Fruit fly (Drosophila melanogaster) whole organism, prepupa: ENCODE measurements around the gene GlyRS.

Experiments used
- Sox102F ChIP-seq: fragments of 200-800 bp; sonication (Bioruptor generic); optimal IDR thresholded peaks from 2 replicates; lab custom pipeline; 2016; ENCODE audit warnings: missing biosample characterization, mild to moderate bottlenecking, missing genetic modification characterization
- fd85E ChIP-seq: fragments of 200-800 bp; sonication (Bioruptor generic); optimal IDR thresholded peaks from 3 replicates; lab custom pipeline; 2016; ENCODE audit warnings: missing biosample characterization, missing genetic modification characterization
- pdm3 ChIP-seq: fragments of 200-800 bp; sonication (Bioruptor generic); optimal IDR thresholded peaks from 3 replicates; lab custom pipeline; 2016; ENCODE audit warnings: missing biosample characterization, missing genetic modification characterization
- spab ChIP-seq: fragments of 200-800 bp; sonication (Bioruptor generic); optimal IDR thresholded peaks from 2 replicates; lab custom pipeline; 2017; ENCODE audit warnings: missing biosample characterization, mild to moderate bottlenecking, missing genetic modification characterization, missing genetic modification reagents

DNA sequence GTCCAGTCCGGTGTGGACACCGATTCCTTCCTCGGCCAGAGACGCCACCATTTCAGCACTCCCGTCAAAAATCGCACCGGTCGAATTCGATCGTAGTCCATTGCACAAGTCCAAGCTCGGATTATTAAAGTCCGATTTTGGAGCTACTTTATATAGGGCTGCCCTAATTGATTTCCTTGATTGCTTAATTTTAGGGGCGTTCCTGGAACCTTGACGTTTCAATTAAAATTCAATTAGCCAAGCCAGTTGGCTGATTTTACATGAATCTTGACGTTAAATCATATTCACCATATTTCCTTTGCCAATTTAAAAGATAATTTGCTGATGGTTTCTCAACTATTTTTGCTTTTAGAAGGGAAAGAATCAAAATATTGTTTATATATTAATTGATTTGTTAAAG is 16.6 kb upstream of the GlyRS start, which contains the start of gene Or71a:
- TF ChIP-seq pdm3 (GFP tag; lab: Kevin White, UChicago) (no peak), spab (no peak), fd85E (no peak), Sox102F (no peak)
